Worm (Caenorhabditis elegans): ENCODE results near the gene Y51H7C.7.

DNA sequence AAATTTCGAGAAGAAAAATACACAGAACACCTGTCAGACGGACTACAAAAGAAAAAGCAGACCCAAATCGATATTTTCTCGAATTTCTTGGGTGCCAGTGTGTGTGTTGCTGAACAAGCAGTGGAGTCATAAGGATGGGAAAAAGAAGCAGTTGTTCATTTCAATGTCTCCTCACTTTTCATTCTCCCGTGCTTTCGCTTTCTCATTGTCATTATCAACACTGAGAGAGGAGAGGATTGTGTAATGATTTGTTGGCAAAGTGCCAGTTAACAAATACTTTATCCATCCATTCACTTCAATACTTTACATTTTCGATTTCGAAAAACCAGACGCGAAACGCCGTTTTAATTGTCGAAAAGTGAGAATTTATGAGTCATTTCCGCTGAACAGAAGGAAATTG is 26.7 kb upstream of the Y51H7C.7 start:
- TF ChIP-seq unc-55 (GFP tag; optimal IDR thresholded peaks at IDR 0.05) (no peak), ceh-9 (tag; optimal IDR thresholded peaks at IDR 0.05) (no peak), fkh-10 (GFP tag; optimal IDR thresholded peaks at IDR 0.05) (no peak), elt-2 (tag; optimal IDR thresholded peaks at IDR 0.05) (no peak), hlh-30 (tag; optimal IDR thresholded peaks at IDR 0.05; ENCODE audit: insufficient read depth) (no peak), tbx-7 (tag; optimal IDR thresholded peaks at IDR 0.05) (no peak), sox-4 (tag; optimal IDR thresholded peaks at IDR 0.05) (no peak), lim-6 (tag; optimal IDR thresholded peaks at IDR 0.05) (no peak), sdc-2 (tag; optimal IDR thresholded peaks at IDR 0.05) (no peak), ceh-31 (tag; optimal IDR thresholded peaks at IDR 0.05) (no peak)
